Fruit fly (Drosophila melanogaster): ENCODE data around the gene spoon.
A peak's percentile ranks its signal among the peaks of the same experiment; 100 is the strongest.

The spoon gene

dm6 chrX:5408869-5409268 lies 11.8 kb downstream of the spoon start (continued):
- no peak for TF ChIP-seq CG10274 (GFP tag; optimal IDR thresholded peaks at IDR 0.05)
- TF ChIP-seq scrt (GFP tag; optimal IDR thresholded peaks at IDR 0.05), result peak; percentile 9
- TF ChIP-seq CG10462 (GFP tag; optimal IDR thresholded peaks at IDR 0.05), result no peak
- TF ChIP-seq CG7357 (GFP tag; IDR thresholded peaks at IDR 0.05), result no peak
- TF ChIP-seq peb (GFP tag; IDR thresholded peaks at IDR 0.05), result no peak
- no peak for TF ChIP-seq Bgb (GFP tag; IDR thresholded peaks at IDR 0.05; ENCODE audit: partially characterized antibody)
- no peak for TF ChIP-seq dysf (GFP tag; IDR thresholded peaks at IDR 0.05)
- peak; percentile 15 for TF ChIP-seq CG6765 (GFP tag; optimal IDR thresholded peaks at IDR 0.05)
- TF ChIP-seq seq (GFP tag; IDR thresholded peaks at IDR 0.05), result no peak
- no peak for TF ChIP-seq CG17612 (GFP tag; IDR thresholded peaks at IDR 0.05)
- TF ChIP-seq Fer1 (GFP tag; optimal IDR thresholded peaks at IDR 0.05), result peak; percentile 58
- TF ChIP-seq CG6683 (GFP tag; optimal IDR thresholded peaks at IDR 0.05), result no peak
- no peak for TF ChIP-seq cas (GFP tag; IDR thresholded peaks at IDR 0.05)
- TF ChIP-seq Doc3 (GFP tag; IDR thresholded peaks at IDR 0.05; ENCODE audit: partially characterized antibody), result no peak
- TF ChIP-seq CG3281 (GFP tag; optimal IDR thresholded peaks at IDR 0.05), result peak; percentile 37
- TF ChIP-seq CHES-1-like (GFP tag; optimal IDR thresholded peaks at IDR 0.05), result no peak
- no peak for TF ChIP-seq Sox100B (GFP tag; optimal IDR thresholded peaks at IDR 0.05)
- no peak for TF ChIP-seq CG8290 (GFP tag; optimal IDR thresholded peaks at IDR 0.05)
- peak in 1 of 2 experiments; percentile 10 for TF ChIP-seq CG8290 (tag; optimal IDR thresholded peaks at IDR 0.05)
- no peak for TF ChIP-seq sisA (GFP tag; IDR thresholded peaks at IDR 0.05)
- peak; percentile 12 for TF ChIP-seq CG12659 (GFP tag; optimal IDR thresholded peaks at IDR 0.05)
- TF ChIP-seq CG18764 (GFP tag; optimal IDR thresholded peaks at IDR 0.05), result no peak
- no peak for TF ChIP-seq CG2712 (tag; optimal IDR thresholded peaks at IDR 0.05)
- TF ChIP-seq Poxn (GFP tag; IDR thresholded peaks at IDR 0.05), result no peak
- TF ChIP-seq az2 (GFP tag; optimal IDR thresholded peaks at IDR 0.05), result no peak
- TF ChIP-seq run (tag; optimal IDR thresholded peaks at IDR 0.05), result no peak
- TF ChIP-seq CG11085 (GFP tag; IDR thresholded peaks at IDR 0.05), result no peak
- peak; percentile 71 for TF ChIP-seq CG18599 (GFP tag; optimal IDR thresholded peaks at IDR 0.05)

dm6 chrX:5382539-5382938 lies 38.1 kb downstream of the spoon start:
- TF ChIP-seq gcm2 (GFP tag; optimal IDR thresholded peaks at IDR 0.05), result no peak
- TF ChIP-seq CG8281 (tag; optimal IDR thresholded peaks at IDR 0.05), result no peak
- TF ChIP-seq CG2129 (GFP tag; IDR thresholded peaks at IDR 0.05; ENCODE audit: partially characterized antibody), result peak; percentile 73; the same call in 1 of the 2 replicates
- TF ChIP-seq klu (GFP tag; IDR thresholded peaks at IDR 0.05), result no peak
- TF ChIP-seq dpn (GFP tag; optimal IDR thresholded peaks at IDR 0.05), result no peak
- TF ChIP-seq amos (GFP tag; IDR thresholded peaks at IDR 0.05; ENCODE audit: partially characterized antibody), result peak; percentile 13; the same call in 1 of the 2 replicates
- TF ChIP-seq jumu (GFP tag; optimal IDR thresholded peaks at IDR 0.05), result no peak
- TF ChIP-seq Fer3 (tag; optimal IDR thresholded peaks at IDR 0.05), result no peak
- 0 out of 3 replicates have a peak, but pooled peaks have one; percentile 28 for TF ChIP-seq knrl (GFP tag; IDR thresholded peaks at IDR 0.05; ENCODE audit: partially characterized antibody)
- TF ChIP-seq CG17361 (GFP tag; IDR thresholded peaks at IDR 0.05), result no peak
- TF ChIP-seq CG42726 (GFP tag; IDR thresholded peaks at IDR 0.05; ENCODE audit: partially characterized antibody), result peak; percentile 98

DNA sequence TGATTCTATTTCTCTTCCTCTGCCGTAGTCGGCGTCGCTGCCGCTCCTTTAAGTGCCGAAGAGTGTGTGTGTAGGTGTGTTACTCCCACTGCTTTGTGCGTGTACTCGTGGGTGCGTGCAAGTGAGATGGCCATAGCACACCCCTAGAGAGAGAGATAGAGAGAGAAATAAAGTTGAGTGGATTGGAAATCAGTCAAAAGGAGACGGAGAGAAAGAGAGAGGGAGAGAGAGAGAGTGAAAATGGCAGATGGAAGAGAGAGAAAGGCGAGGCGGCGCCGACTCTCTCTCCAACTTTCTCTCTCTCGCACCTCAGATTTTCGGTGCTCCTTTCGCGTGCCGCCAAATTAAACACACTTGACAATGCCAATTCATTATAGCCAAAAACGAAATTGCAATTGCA lies 56.6 kb downstream of the spoon start:
- TF ChIP-seq CG2199 (GFP tag; IDR thresholded peaks at IDR 0.05) (no peak), ase (GFP tag; IDR thresholded peaks at IDR 0.05) (no peak), slbo (GFP tag; IDR thresholded peaks at IDR 0.05) (no peak), Awh (GFP tag; IDR thresholded peaks at IDR 0.05) (no peak), CG15514 (GFP tag; optimal IDR thresholded peaks at IDR 0.05) (no peak), CG7786 (GFP tag; optimal IDR thresholded peaks at IDR 0.05) (no peak), CG10274 (GFP tag; optimal IDR thresholded peaks at IDR 0.05) (no peak), jing (GFP tag; optimal IDR thresholded peaks at IDR 0.05) (no peak), CG17568 (GFP tag; optimal IDR thresholded peaks at IDR 0.05) (no peak), NfI (GFP tag; optimal IDR thresholded peaks at IDR 0.05) (no peak), Deaf1 (tag; optimal IDR thresholded peaks at IDR 0.05) (peak; percentile 27), bbx (GFP tag; IDR thresholded peaks at IDR 0.05; ENCODE audit: partially characterized antibody) (no peak), CG15269 (tag; optimal IDR thresholded peaks at IDR 0.05) (no peak), croc (GFP tag; conservative IDR thresholded peaks at IDR 0.05) (no peak)
